Worm (Caenorhabditis elegans) whole organism, L3 larva: ENCODE results near the gene str-209.

Source experiments
- aly-2 ChIP-seq: fragments of 150-350 bp; optimal IDR thresholded peaks from 2 replicates; lab custom pipeline; 2014; ENCODE audit warnings: missing biosample characterization, missing genetic modification characterization
- ceh-9 ChIP-seq: sonication (generic microtip); optimal IDR thresholded peaks from 2 replicates; lab custom pipeline; 2018; ENCODE audit warnings: missing biosample characterization, missing genetic modification characterization
- elt-2 ChIP-seq: sonication (generic microtip); optimal IDR thresholded peaks from 2 replicates; lab custom pipeline; 2016; ENCODE audit warnings: missing genetic modification reagents, mild to moderate bottlenecking, missing genetic modification characterization, missing compliant biosample characterization
- nhr-76 ChIP-seq: fragments of 150-350 bp; sonication (generic microtip); optimal IDR thresholded peaks from 5 replicates; lab custom pipeline; 2014; ENCODE audit warnings: missing biosample characterization, missing genetic modification characterization

- TF ChIP-seq aly-2 (tag; lab: Kevin White, UChicago) (no peak), elt-2 (tag; lab: Kevin White, UChicago) (no peak), nhr-76 (no peak), ceh-9 (tag; lab: Kevin White, UChicago) (no peak)
Measured at ce11 chrV:4951434-4951833, 2.7 kb downstream of the str-209 start, which contains the start of gene str-207.
